Fruit fly (Drosophila melanogaster): ENCODE results near the gene kipf.

Gene kipf

dm6 chr3R:7911482-7911881, 2.2 kb upstream of the kipf start, which contains the start of gene Prat (continued):
- TF ChIP-seq fd64A (GFP tag; optimal IDR thresholded peaks at IDR 0.05) (no peak), ash1 (GFP tag; optimal IDR thresholded peaks at IDR 0.05) (no peak), amos (GFP tag; IDR thresholded peaks at IDR 0.05; ENCODE audit: partially characterized antibody) (peak; percentile 79), HLH4C (GFP tag; IDR thresholded peaks at IDR 0.05; ENCODE audit: partially characterized antibody) (peak; percentile 78), Camta (GFP tag; optimal IDR thresholded peaks at IDR 0.05) (no peak), pb (GFP tag; optimal IDR thresholded peaks at IDR 0.05) (no peak), ftz-f1 (GFP tag; optimal IDR thresholded peaks at IDR 0.05) (peak; percentile 46), CG15514 (GFP tag; optimal IDR thresholded peaks at IDR 0.05) (peak; percentile 40), ap (GFP tag; IDR thresholded peaks at IDR 0.05) (no peak), CG17829 (tag; optimal IDR thresholded peaks at IDR 0.05) (peak; percentile 5), Ada2b (GFP tag; IDR thresholded peaks at IDR 0.05) (no peak), CG13624 (GFP tag; optimal IDR thresholded peaks at IDR 0.05) (peak; percentile 29), crp (GFP tag; optimal IDR thresholded peaks at IDR 0.05) (peak in 1 of 2 experiments; percentile 60), pzg (GFP tag; optimal IDR thresholded peaks at IDR 0.05) (peak; percentile 49), row (GFP tag; IDR thresholded peaks at IDR 0.05) (peak; percentile 17; the same call in 1 of the 3 replicates), cato (GFP tag; optimal IDR thresholded peaks at IDR 0.05; ENCODE audit: borderline replicate concordance) (no peak), Fer1 (GFP tag; optimal IDR thresholded peaks at IDR 0.05) (peak; percentile 30), CG14710 (tag; optimal IDR thresholded peaks at IDR 0.05) (peak; percentile 9), CG9932 (GFP tag; IDR thresholded peaks at IDR 0.05) (no peak), CG1832 (GFP tag; optimal IDR thresholded peaks at IDR 0.05) (no peak), gt (GFP tag; IDR thresholded peaks at IDR 0.05) (no peak), CG10267 (tag; optimal IDR thresholded peaks at IDR 0.05) (peak; percentile 25), CG17612 (GFP tag; IDR thresholded peaks at IDR 0.05) (no peak), MBD-R2 (GFP tag; IDR thresholded peaks at IDR 0.05) (peak; percentile 72), CG30403 (GFP tag; optimal IDR thresholded peaks at IDR 0.05) (no peak), CG2120 (GFP tag; optimal IDR thresholded peaks at IDR 0.05) (no peak), Ets97D (GFP tag; optimal IDR thresholded peaks at IDR 0.05) (peak; percentile 30), CG34422 (GFP tag; IDR thresholded peaks at IDR 0.05) (peak; percentile 59; the same call in 2 of the 3 replicates), luna (GFP tag; optimal IDR thresholded peaks at IDR 0.05) (no peak), CG6254 (GFP tag; optimal IDR thresholded peaks at IDR 0.05) (no peak), insv (GFP tag; optimal IDR thresholded peaks at IDR 0.05) (peak in 1 of 2 experiments; percentile 90), CG12659 (GFP tag; optimal IDR thresholded peaks at IDR 0.05) (peak; percentile 22), ranshi (GFP tag; IDR thresholded peaks at IDR 0.05) (no peak), CG9817 (tag; optimal IDR thresholded peaks at IDR 0.05) (no peak), CG10209 (GFP tag; optimal IDR thresholded peaks at IDR 0.05) (no peak), Hr39 (optimal IDR thresholded peaks at IDR 0.05) (no peak), chinmo (GFP tag; IDR thresholded peaks at IDR 0.05; ENCODE audit: partially characterized antibody) (peak; percentile 53; the same call in 1 of the 4 replicates), CG1024 (GFP tag; IDR thresholded peaks at IDR 0.05) (no peak), CG34224 (GFP tag; IDR thresholded peaks at IDR 0.05; ENCODE audit: partially characterized antibody) (peak; percentile 76), Stat92E (GFP tag; optimal IDR thresholded peaks at IDR 0.05) (no peak), stwl (tag; optimal IDR thresholded peaks at IDR 0.05) (peak; percentile 33), zen2 (GFP tag; IDR thresholded peaks at IDR 0.05; ENCODE audit: partially characterized antibody) (peak; percentile 35; the same call in 2 of the 3 replicates), Nf-YB (GFP tag; optimal IDR thresholded peaks at IDR 0.05) (no peak), vvl (GFP tag; IDR thresholded peaks at IDR 0.05) (peak; percentile 25; the same call in 1 of the 2 replicates), MESR4 (GFP tag; optimal IDR thresholded peaks at IDR 0.05) (peak; percentile 92), Opbp (GFP tag; IDR thresholded peaks at IDR 0.05; ENCODE audit: partially characterized antibody) (peak; percentile 81), CG6272 (GFP tag; IDR thresholded peaks at IDR 0.05) (no peak), mld (GFP tag; IDR thresholded peaks at IDR 0.05; ENCODE audit: partially characterized antibody) (peak; percentile 66; the same call in 2 of the 3 replicates), btn (GFP tag; optimal IDR thresholded peaks at IDR 0.05) (no peak), dm (GFP tag; optimal IDR thresholded peaks at IDR 0.05) (peak; percentile 80)
